Fruit fly (Drosophila melanogaster) whole organism, embryonic: Measurements from ENCODE around the gene RPA1.

Experiments used
- Abd-B ChIP-seq: fragments of 200-800 bp; sonication (Bioruptor generic); optimal IDR thresholded peaks from 2 replicates; lab custom pipeline; 2018; ENCODE audit warnings: missing biosample characterization, mild to moderate bottlenecking, missing genetic modification characterization, moderate library complexity
- Adf1 ChIP-seq: fragments of 200-800 bp; sonication (Bioruptor generic); IDR thresholded peaks from 2 replicates; pipeline ENCODE4 v1.3.6; 2022; ENCODE audit warnings: missing biosample characterization, missing genetic modification characterization
- CG10979 ChIP-seq: fragments of 200-800 bp; sonication (Bioruptor generic); optimal IDR thresholded peaks from 2 replicates; lab custom pipeline; 2018; ENCODE audit warnings: missing biosample characterization, mild to moderate bottlenecking, missing genetic modification characterization, moderate library complexity
- CG11504 ChIP-seq: fragments of 200-800 bp; sonication (Bioruptor generic); optimal IDR thresholded peaks from 3 replicates; lab custom pipeline; 2019; ENCODE audit warnings: missing biosample characterization, mild to moderate bottlenecking, missing genetic modification characterization, moderate library complexity
- CG12219 ChIP-seq: fragments of 200-800 bp; sonication (Bioruptor generic); optimal IDR thresholded peaks from 3 replicates; lab custom pipeline; 2018; ENCODE audit warnings: missing biosample characterization, mild to moderate bottlenecking, missing genetic modification characterization
- CG12391 ChIP-seq: fragments of 200-800 bp; sonication (Bioruptor generic); optimal IDR thresholded peaks from 3 replicates; lab custom pipeline; 2018; ENCODE audit warnings: missing biosample characterization, mild to moderate bottlenecking, missing genetic modification characterization, moderate library complexity
- CG12744 ChIP-seq: fragments of 200-800 bp; sonication (Bioruptor generic); optimal IDR thresholded peaks from 2 replicates; lab custom pipeline; 2016; ENCODE audit warnings: missing biosample characterization, missing genetic modification characterization
- CG13424 ChIP-seq: fragments of 200-800 bp; sonication (Bioruptor generic); optimal IDR thresholded peaks from 2 replicates; lab custom pipeline; 2019; ENCODE audit warnings: missing biosample characterization, mild to moderate bottlenecking, missing genetic modification characterization, moderate library complexity
- CG14710 ChIP-seq: fragments of 200-800 bp; sonication (Bioruptor generic); optimal IDR thresholded peaks from 3 replicates; lab custom pipeline; 2019; ENCODE audit warnings: missing biosample characterization, mild to moderate bottlenecking, missing genetic modification characterization, moderate library complexity
- CG15479 ChIP-seq: fragments of 200-800 bp; sonication (Bioruptor generic); optimal IDR thresholded peaks from 3 replicates; lab custom pipeline; 2019; ENCODE audit warnings: missing biosample characterization, mild to moderate bottlenecking, missing genetic modification characterization, moderate library complexity
- CG17186 ChIP-seq: fragments of 200-800 bp; sonication (Bioruptor generic); optimal IDR thresholded peaks from 3 replicates; lab custom pipeline; 2017; ENCODE audit warnings: missing biosample characterization, missing genetic modification reagents, missing genetic modification characterization
- CG17802 ChIP-seq: fragments of 200-800 bp; sonication (Bioruptor generic); optimal IDR thresholded peaks from 2 replicates; lab custom pipeline; 2018; ENCODE audit warnings: missing biosample characterization, mild to moderate bottlenecking, missing genetic modification characterization, moderate library complexity
- CG18476 ChIP-seq: fragments of 200-800 bp; sonication (Bioruptor generic); optimal IDR thresholded peaks from 2 replicates; lab custom pipeline; 2016; ENCODE audit warnings: missing biosample characterization, mild to moderate bottlenecking, missing genetic modification characterization
- CG2712 ChIP-seq: fragments of 200-800 bp; optimal IDR thresholded peaks from 3 replicates; lab custom pipeline; 2019; ENCODE audit warnings: missing biosample characterization, mild to moderate bottlenecking, missing genetic modification characterization, moderate library complexity
- CG30020 ChIP-seq: fragments of 200-800 bp; optimal IDR thresholded peaks from 2 replicates; lab custom pipeline; 2019; ENCODE audit warnings: missing biosample characterization, mild to moderate bottlenecking, missing genetic modification characterization, moderate library complexity
- CG3407 ChIP-seq: fragments of 200-800 bp; sonication (Bioruptor generic); optimal IDR thresholded peaks from 2 replicates; lab custom pipeline; 2018; ENCODE audit warnings: missing biosample characterization, mild to moderate bottlenecking, missing genetic modification characterization
- CG3847 ChIP-seq: fragments of 200-800 bp; sonication (Bioruptor generic); IDR thresholded peaks from 2 replicates; pipeline ENCODE4 v1.3.6; 2022; ENCODE audit warnings: missing biosample characterization, missing genetic modification characterization
- CG3995 ChIP-seq: fragments of 200-800 bp; sonication (Bioruptor generic); optimal IDR thresholded peaks from 3 replicates; lab custom pipeline; 2016; ENCODE audit warnings: missing biosample characterization, missing genetic modification characterization
- CrebB ChIP-seq: fragments of 200-800 bp; sonication (Bioruptor generic); optimal IDR thresholded peaks from 3 replicates; lab custom pipeline; 2018; ENCODE audit warnings: missing biosample characterization, mild to moderate bottlenecking, missing genetic modification characterization
- Dp ChIP-seq: fragments of 200-800 bp; sonication (Bioruptor generic); optimal IDR thresholded peaks from 2 replicates; lab custom pipeline; 2018; ENCODE audit warnings: missing biosample characterization, mild to moderate bottlenecking, missing genetic modification characterization, moderate library complexity
- Dref ChIP-seq: fragments of 200-800 bp; sonication (Bioruptor generic); IDR thresholded peaks from 2 replicates; pipeline ENCODE4 v1.3.6; 2022; ENCODE audit warnings: missing biosample characterization, missing genetic modification characterization
- Ets97D ChIP-seq: fragments of 200-800 bp; sonication (Bioruptor generic); optimal IDR thresholded peaks from 3 replicates; lab custom pipeline; 2016; ENCODE audit warnings: missing biosample characterization, missing genetic modification characterization
- HmgD ChIP-seq: fragments of 200-800 bp; sonication (Bioruptor generic); optimal IDR thresholded peaks from 3 replicates; lab custom pipeline; 2016; ENCODE audit warnings: missing biosample characterization, missing genetic modification characterization
- Kr ChIP-seq: fragments of 200-800 bp; sonication (Bioruptor generic); optimal IDR thresholded peaks from 2 replicates; lab custom pipeline; 2017; ENCODE audit warnings: missing biosample characterization, mild to moderate bottlenecking, missing genetic modification characterization
- Mad ChIP-seq: fragments of 200-800 bp; sonication (Bioruptor generic); optimal IDR thresholded peaks from 2 replicates; lab custom pipeline; 2016; ENCODE audit warnings: missing biosample characterization, missing genetic modification characterization
- NC2α ChIP-seq: fragments of 200-800 bp; sonication (Bioruptor generic); optimal IDR thresholded peaks from 2 replicates; lab custom pipeline; 2016; ENCODE audit warnings: missing biosample characterization, missing genetic modification characterization
- Nf-YA ChIP-seq: fragments of 200-800 bp; sonication (Bioruptor generic); IDR thresholded peaks from 2 replicates; pipeline ENCODE4 v1.3.6; 2022; ENCODE audit warnings: missing biosample characterization, missing genetic modification characterization
- NfI ChIP-seq: fragments of 200-800 bp; sonication (Bioruptor generic); optimal IDR thresholded peaks from 3 replicates; lab custom pipeline; 2018; ENCODE audit warnings: missing biosample characterization, mild to moderate bottlenecking, missing genetic modification characterization, moderate library complexity
- PHDP ChIP-seq: fragments of 200-800 bp; sonication (Bioruptor generic); optimal IDR thresholded peaks from 3 replicates; lab custom pipeline; 2018; ENCODE audit warnings: missing biosample characterization, mild to moderate bottlenecking, missing genetic modification characterization, moderate library complexity
- Ravus ChIP-seq: fragments of 200-800 bp; sonication (Bioruptor generic); IDR thresholded peaks from 2 replicates; pipeline ENCODE4 v1.3.6; 2022; ENCODE audit warnings: missing biosample characterization, missing genetic modification characterization
- Xbp1 ChIP-seq: fragments of 200-800 bp; sonication (Bioruptor generic); optimal IDR thresholded peaks from 3 replicates; lab custom pipeline; 2016; ENCODE audit warnings: missing biosample characterization, mild to moderate bottlenecking, missing genetic modification characterization
- YL-1 ChIP-seq: fragments of 200-800 bp; sonication (Bioruptor generic); optimal IDR thresholded peaks from 3 replicates; lab custom pipeline; 2017; ENCODE audit warnings: missing biosample characterization, mild to moderate bottlenecking, missing genetic modification characterization
- chif ChIP-seq, 2 experiments: fragments of 200-800 bp; sonication (Bioruptor generic); optimal IDR thresholded peaks; 3 replicates each; lab custom pipeline; 2016; ENCODE audit warnings: missing biosample characterization in 2 of 2, missing genetic modification characterization in 2 of 2
- chinmo ChIP-seq: fragments of 200-800 bp; sonication (Bioruptor generic); IDR thresholded peaks from 4 replicates; pipeline ENCODE4 v1.3.6; 2022; ENCODE audit warnings: missing biosample characterization, missing genetic modification characterization; ENCODE audit not compliant: partially characterized antibody
- crp ChIP-seq, 2 experiments: fragments of 200-800 bp; sonication (Bioruptor generic); optimal IDR thresholded peaks; 2 replicates in 1 of 2; 3 replicates in 1 of 2; lab custom pipeline; 2017; ENCODE audit warnings: missing biosample characterization in 2 of 2, missing genetic modification characterization in 2 of 2, mild to moderate bottlenecking in 1 of 2, moderate library complexity in 1 of 2
- fd102C ChIP-seq: fragments of 200-800 bp; sonication (Bioruptor generic); optimal IDR thresholded peaks from 2 replicates; lab custom pipeline; 2018; ENCODE audit warnings: missing biosample characterization, mild to moderate bottlenecking, missing genetic modification characterization, moderate library complexity
- hkb ChIP-seq, 2 experiments: fragments of 200-800 bp in 1 of 2; fragments of >200 bp in 1 of 2; sonication (Bioruptor generic) in 1 of 2; IDR thresholded peaks in 1 of 2; optimal IDR thresholded peaks in 1 of 2; 2 replicates each; pipeline versions ENCODE4 v1.3.6 to Lab custom; 2017 to 2022; ENCODE audit warnings: missing biosample characterization in 1 of 2, missing genetic modification characterization in 1 of 2
- lbe ChIP-seq: fragments of 200-800 bp; sonication (Bioruptor generic); optimal IDR thresholded peaks from 2 replicates; lab custom pipeline; 2016; ENCODE audit warnings: missing biosample characterization, mild to moderate bottlenecking, missing genetic modification characterization
- lilli ChIP-seq: fragments of 200-800 bp; sonication (Bioruptor generic); optimal IDR thresholded peaks from 3 replicates; lab custom pipeline; 2016; ENCODE audit warnings: missing biosample characterization, missing genetic modification characterization
- maf-S ChIP-seq: fragments of 200-800 bp; sonication (Bioruptor generic); optimal IDR thresholded peaks from 2 replicates; lab custom pipeline; 2016; ENCODE audit warnings: missing biosample characterization, missing genetic modification characterization
- org-1 ChIP-seq: fragments of 200-800 bp; sonication (Bioruptor generic); optimal IDR thresholded peaks from 2 replicates; lab custom pipeline; 2017; ENCODE audit warnings: missing biosample characterization, missing genetic modification characterization
- p53 ChIP-seq: fragments of 200-800 bp; sonication (Bioruptor generic); optimal IDR thresholded peaks from 2 replicates; lab custom pipeline; 2016; ENCODE audit warnings: missing biosample characterization, missing genetic modification characterization
- pfk ChIP-seq: fragments of 200-800 bp; sonication (Bioruptor generic); optimal IDR thresholded peaks from 2 replicates; lab custom pipeline; 2018; ENCODE audit warnings: missing biosample characterization, mild to moderate bottlenecking, missing genetic modification characterization, moderate library complexity
- seq ChIP-seq: fragments of 200-800 bp; sonication (Bioruptor generic); IDR thresholded peaks from 2 replicates; pipeline ENCODE4 v1.3.6; 2022; ENCODE audit warnings: missing biosample characterization, missing genetic modification characterization
- sim ChIP-seq: fragments of 200-800 bp; sonication (Bioruptor generic); IDR thresholded peaks from 2 replicates; pipeline ENCODE4 v1.3.6; 2022; ENCODE audit warnings: missing biosample characterization, missing genetic modification characterization
- sob ChIP-seq: fragments of 200-800 bp; sonication (Bioruptor generic); IDR thresholded peaks from 2 replicates; pipeline ENCODE4 v1.3.6; 2022; ENCODE audit warnings: missing biosample characterization, missing genetic modification characterization
- tgo ChIP-seq: fragments of 200-800 bp; sonication (Bioruptor generic); IDR thresholded peaks from 3 replicates; pipeline ENCODE4 v1.3.6; 2022; ENCODE audit warnings: missing biosample characterization, missing genetic modification characterization
- toy ChIP-seq: fragments of 200-800 bp; sonication (Bioruptor generic); IDR thresholded peaks from 2 replicates; pipeline ENCODE4 v1.3.6; 2022; ENCODE audit warnings: missing biosample characterization, missing genetic modification characterization
- usp ChIP-seq: fragments of >200 bp; optimal IDR thresholded peaks from 2 replicates; lab custom pipeline; 2017; ENCODE audit warnings: missing biosample characterization, missing genetic modification characterization
- zfh2 ChIP-seq: fragments of 200-800 bp; sonication (Bioruptor generic); optimal IDR thresholded peaks from 2 replicates; lab custom pipeline; 2016; ENCODE audit warnings: missing biosample characterization, missing genetic modification characterization

Gene RPA1

DNA sequence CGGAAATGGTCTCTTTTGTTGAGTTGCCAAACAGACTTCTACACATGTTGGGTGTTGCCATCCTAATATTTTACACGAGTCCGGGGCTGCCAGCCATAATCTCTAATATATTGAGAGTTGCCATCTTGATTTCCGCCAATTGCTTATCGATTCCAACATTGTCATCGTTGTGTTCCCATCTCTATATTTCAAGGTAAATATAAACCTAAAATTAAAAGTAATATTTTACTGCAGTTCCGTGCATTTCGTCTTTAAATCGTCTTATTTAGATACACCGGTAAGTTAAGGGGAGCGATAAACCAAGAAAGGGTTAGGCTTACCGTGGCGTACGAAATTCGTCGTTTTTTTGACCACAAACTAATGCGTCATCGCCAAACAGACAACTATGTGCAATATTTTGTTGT is 30.9 kb downstream of the RPA1 start, which contains the start of gene PolI (continued):
- TF ChIP-seq CG14710 (tag; lab: Kevin White, UChicago) (peak; percentile 68), Nf-YA (GFP tag; lab: Robert Waterston, UW) (no peak), CG18476 (GFP tag; lab: Kevin White, UChicago) (peak; percentile 5), lbe (GFP tag; lab: Kevin White, UChicago) (peak; percentile 21), p53 (GFP tag; lab: Kevin White, UChicago) (peak; percentile 25), crp (GFP tag; optimal IDR thresholded peaks at IDR 0.05; lab: Kevin White, UChicago) (no peak), CG30020 (tag; lab: Kevin White, UChicago) (peak; percentile 16), CG15479 (peak; percentile 37), usp (GFP tag; lab: Kevin White, UChicago) (no peak), HmgD (no peak), zfh2 (GFP tag; lab: Kevin White, UChicago) (peak; percentile 54), org-1 (no peak), chif (GFP tag; optimal IDR thresholded peaks at IDR 0.05; lab: Kevin White, UChicago) (peak in 1 of 2 experiments; percentile 13), CG10979 (peak; percentile 8), CG3847 (GFP tag; lab: Robert Waterston, UW) (peak; percentile 91), Abd-B (GFP tag; lab: Kevin White, UChicago) (no peak), maf-S (GFP tag; lab: Kevin White, UChicago) (peak; percentile 36), Ravus (no peak), CG13424 (peak; percentile 42), Dref (peak; percentile 87), tgo (no peak), sim (no peak), Xbp1 (GFP tag; lab: Kevin White, UChicago) (peak; percentile 11), CG2712 (tag; lab: Kevin White, UChicago) (peak; percentile 28), Mad (GFP tag; lab: Kevin White, UChicago) (no peak), sob (peak; percentile 34; the same call in 1 of the 2 replicates), toy (GFP tag; lab: Robert Waterston, UW) (no peak), CG12219 (GFP tag; lab: Kevin White, UChicago) (no peak), Kr (no peak), Ets97D (GFP tag; lab: Kevin White, UChicago) (peak; percentile 96), NC2α (GFP tag; lab: Kevin White, UChicago) (peak; percentile 20), pfk (GFP tag; lab: Kevin White, UChicago) (no peak), hkb (optimal IDR thresholded peaks at IDR 0.05; lab: Kevin White, UChicago) (no peak), hkb (GFP tag; IDR thresholded peaks at IDR 0.05; lab: Robert Waterston, UW) (no peak), NfI (GFP tag; lab: Kevin White, UChicago) (peak; percentile 26), fd102C (GFP tag; lab: Kevin White, UChicago) (no peak), CG17186 (GFP tag; lab: Kevin White, UChicago) (no peak), CG12744 (GFP tag; lab: Kevin White, UChicago) (peak; percentile 4), chinmo (GFP tag; lab: Robert Waterston, UW) (0 out of 4 replicates have a peak, but pooled peaks have one; percentile 57), CG12391 (tag; lab: Kevin White, UChicago) (peak; percentile 20), PHDP (tag; lab: Kevin White, UChicago) (peak; percentile 42), CG3995 (GFP tag; lab: Kevin White, UChicago) (no peak), Adf1 (GFP tag; lab: Robert Waterston, UW) (no peak), seq (GFP tag; lab: Robert Waterston, UW) (no peak), YL-1 (GFP tag; lab: Kevin White, UChicago) (peak; percentile 76), lilli (GFP tag; lab: Kevin White, UChicago) (peak; percentile 53), Dp (GFP tag; lab: Kevin White, UChicago) (peak; percentile 66), CG11504 (tag; lab: Kevin White, UChicago) (peak; percentile 48), CG3407 (no peak), CG17802 (no peak), CrebB (tag; lab: Kevin White, UChicago) (no peak)
